Worm (Caenorhabditis elegans): Measurements from ENCODE around the gene pho-13.

pho-13 gene

DNA sequence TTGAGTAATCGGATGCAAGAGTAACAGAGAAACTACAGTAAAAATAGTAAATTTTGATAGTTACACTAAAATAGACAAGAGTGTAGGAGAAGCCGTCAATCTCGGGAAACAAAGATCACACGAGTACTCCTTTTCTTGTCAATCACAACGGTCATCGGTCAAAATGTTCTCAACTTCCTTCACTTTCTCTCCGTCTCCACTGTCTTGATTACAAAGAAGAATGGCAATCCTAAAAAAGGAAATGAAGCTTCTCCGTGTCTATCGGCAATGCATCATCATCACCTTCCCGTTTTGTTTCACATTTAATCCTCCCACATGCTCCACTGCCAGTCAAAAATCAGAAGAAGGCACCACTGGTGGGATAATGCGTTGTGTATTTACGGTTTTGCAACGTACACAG is 7.1 kb downstream of the pho-13 start:
- TF ChIP-seq lin-13 (tag; optimal IDR thresholded peaks at IDR 0.05) (no peak), mep-1 (tag; optimal IDR thresholded peaks at IDR 0.05) (no peak), unc-39 (tag; optimal IDR thresholded peaks at IDR 0.05) (no peak), nhr-12 (tag; optimal IDR thresholded peaks at IDR 0.05) (no peak), elt-1 (tag; optimal IDR thresholded peaks at IDR 0.05; ENCODE audit: borderline replicate concordance, insufficient read depth) (no peak), ham-2 (GFP tag; optimal IDR thresholded peaks at IDR 0.05) (no peak), nhr-28 (tag; optimal IDR thresholded peaks at IDR 0.05) (no peak), ceh-43 (GFP tag; optimal IDR thresholded peaks at IDR 0.05) (no peak), blmp-1 (tag; optimal IDR thresholded peaks at IDR 0.05) (no peak), hlh-1 (tag; optimal IDR thresholded peaks at IDR 0.05) (no peak)

DNA sequence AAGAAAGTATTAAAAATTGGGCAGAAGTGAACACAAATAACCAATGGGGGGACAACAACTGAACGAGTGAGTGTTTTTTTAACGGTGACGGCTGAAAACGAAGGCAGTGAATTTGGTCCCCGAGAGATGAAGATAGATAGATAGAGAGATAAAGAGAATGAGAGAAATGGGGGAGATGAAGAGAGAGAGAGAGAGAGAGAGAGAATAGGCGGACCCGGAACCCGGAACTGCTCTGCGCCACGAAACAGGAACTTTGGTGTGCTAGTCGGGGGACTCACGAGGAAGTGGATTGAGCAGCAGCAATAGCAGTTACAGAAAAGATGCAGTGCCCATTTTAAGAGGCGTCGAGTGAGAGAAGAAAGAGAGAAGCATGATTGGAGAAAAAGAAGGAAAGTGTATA is 10.4 kb downstream of the pho-13 start:
- TF ChIP-seq lsy-2 (tag; optimal IDR thresholded peaks at IDR 0.05) (no peak), ces-1 (GFP tag; optimal IDR thresholded peaks at IDR 0.05) (peak; percentile 56), unc-39 (tag; optimal IDR thresholded peaks at IDR 0.05) (no peak)

DNA sequence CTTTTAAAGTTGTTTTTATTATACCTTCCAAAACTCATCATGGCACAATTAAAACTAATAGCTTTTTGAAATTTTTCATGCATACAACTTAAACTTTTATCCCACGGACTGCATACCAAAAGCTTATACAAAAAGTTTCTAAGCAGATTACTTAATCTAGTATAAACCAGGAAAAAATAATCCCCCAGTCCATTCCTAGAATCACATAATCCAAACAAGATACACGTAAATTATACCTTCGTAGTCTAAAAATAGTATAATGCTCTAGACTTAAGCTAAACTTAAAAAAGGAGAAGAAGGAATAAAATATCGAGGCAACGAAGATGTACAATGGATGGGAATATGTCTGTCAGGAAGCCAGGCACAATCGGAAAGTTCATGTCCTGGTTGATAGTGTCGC is 11.6 kb downstream of the pho-13 start:
- TF ChIP-seq elt-3 (tag; optimal IDR thresholded peaks at IDR 0.05), result no peak
- no peak for TF ChIP-seq ceh-43 (GFP tag; optimal IDR thresholded peaks at IDR 0.05)
- TF ChIP-seq unc-120 (tag; optimal IDR thresholded peaks at IDR 0.05; ENCODE audit: poor library complexity, severe bottlenecking), result no peak
- TF ChIP-seq lin-32 (GFP tag; optimal IDR thresholded peaks at IDR 0.05), result no peak
- TF ChIP-seq M03D4.4 (tag; optimal IDR thresholded peaks at IDR 0.05), result no peak
- TF ChIP-seq sem-2 (GFP tag; optimal IDR thresholded peaks at IDR 0.05), result no peak
- no peak for TF ChIP-seq lsy-2 (tag; optimal IDR thresholded peaks at IDR 0.05)
- TF ChIP-seq mep-1 (tag; optimal IDR thresholded peaks at IDR 0.05), result no peak

DNA sequence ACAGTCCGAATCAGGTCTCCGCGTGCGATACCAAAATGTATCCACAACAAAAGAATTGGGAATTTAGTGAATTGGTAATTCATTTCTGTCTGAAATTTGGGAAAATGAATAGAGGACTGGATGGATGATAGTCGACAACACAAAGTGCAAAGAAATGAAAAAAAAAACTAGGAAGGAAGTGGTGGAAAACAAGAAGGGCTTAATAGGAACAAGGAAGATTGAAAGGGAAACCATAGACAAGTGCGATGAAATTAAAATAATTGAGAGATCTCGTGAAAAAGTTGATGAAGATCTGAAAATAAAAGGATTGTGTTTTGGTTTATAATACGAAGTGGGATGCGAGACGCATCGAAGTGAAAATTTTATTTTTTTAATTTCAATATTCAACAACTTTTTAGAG is 12.7 kb downstream of the pho-13 start, which contains the start of gene F07H5.7:
Gene F07H5.7 (minus strand): TSS at position 101 of the 400 bp plus-strand sequence.
- TF ChIP-seq nhr-2 (tag; optimal IDR thresholded peaks at IDR 0.05) (no peak), sem-2 (GFP tag; optimal IDR thresholded peaks at IDR 0.05) (no peak), elt-1 (tag; optimal IDR thresholded peaks at IDR 0.05; ENCODE audit: borderline replicate concordance, insufficient read depth) (no peak), unc-39 (tag; optimal IDR thresholded peaks at IDR 0.05) (no peak), nhr-237 (tag; optimal IDR thresholded peaks at IDR 0.05) (no peak), ceh-43 (GFP tag; optimal IDR thresholded peaks at IDR 0.05) (no peak), mab-5 (tag; optimal IDR thresholded peaks at IDR 0.05) (no peak), ham-2 (GFP tag; optimal IDR thresholded peaks at IDR 0.05) (no peak), sptf-1 (tag; optimal IDR thresholded peaks at IDR 0.05) (no peak), blmp-1 (tag; optimal IDR thresholded peaks at IDR 0.05) (no peak), unc-120 (tag; optimal IDR thresholded peaks at IDR 0.05; ENCODE audit: poor library complexity, severe bottlenecking) (no peak), mep-1 (tag; optimal IDR thresholded peaks at IDR 0.05) (no peak), bed-3 (GFP tag; optimal IDR thresholded peaks at IDR 0.05) (no peak), cnd-1 (tag; optimal IDR thresholded peaks at IDR 0.05) (no peak)

DNA sequence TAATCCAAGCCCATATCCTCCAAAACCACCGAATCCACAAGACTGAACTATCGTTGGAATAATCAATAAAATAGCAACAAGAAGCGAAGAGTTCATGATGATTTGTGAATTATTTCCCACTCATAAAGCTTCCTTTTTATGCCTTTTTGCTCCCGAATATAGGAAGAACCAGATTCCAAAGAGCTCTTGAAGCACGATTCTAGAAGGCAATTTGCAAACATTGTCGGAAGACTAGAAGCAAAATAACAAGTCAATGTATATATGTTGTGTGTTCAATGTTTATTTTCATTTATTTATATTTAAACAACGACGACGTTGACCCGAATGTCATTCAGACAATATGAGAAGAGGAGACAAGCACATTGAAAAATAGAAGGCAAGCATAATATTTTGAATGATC is 14.2 kb downstream of the pho-13 start, which contains the start of gene idpa-2:
Gene idpa-2 (minus strand): TSS at position 101 of the 400 bp plus-strand sequence.
- TF ChIP-seq elt-3 (tag; optimal IDR thresholded peaks at IDR 0.05) (no peak), mls-2 (tag; optimal IDR thresholded peaks at IDR 0.05) (no peak), sptf-1 (tag; optimal IDR thresholded peaks at IDR 0.05) (no peak), pha-4 (tag; optimal IDR thresholded peaks at IDR 0.05) (no peak), lin-32 (GFP tag; optimal IDR thresholded peaks at IDR 0.05) (no peak), nhr-28 (tag; optimal IDR thresholded peaks at IDR 0.05) (no peak), lsy-2 (tag; optimal IDR thresholded peaks at IDR 0.05) (no peak), nhr-2 (tag; optimal IDR thresholded peaks at IDR 0.05) (no peak), ceh-43 (GFP tag; optimal IDR thresholded peaks at IDR 0.05) (no peak), bed-3 (GFP tag; optimal IDR thresholded peaks at IDR 0.05) (no peak)

DNA sequence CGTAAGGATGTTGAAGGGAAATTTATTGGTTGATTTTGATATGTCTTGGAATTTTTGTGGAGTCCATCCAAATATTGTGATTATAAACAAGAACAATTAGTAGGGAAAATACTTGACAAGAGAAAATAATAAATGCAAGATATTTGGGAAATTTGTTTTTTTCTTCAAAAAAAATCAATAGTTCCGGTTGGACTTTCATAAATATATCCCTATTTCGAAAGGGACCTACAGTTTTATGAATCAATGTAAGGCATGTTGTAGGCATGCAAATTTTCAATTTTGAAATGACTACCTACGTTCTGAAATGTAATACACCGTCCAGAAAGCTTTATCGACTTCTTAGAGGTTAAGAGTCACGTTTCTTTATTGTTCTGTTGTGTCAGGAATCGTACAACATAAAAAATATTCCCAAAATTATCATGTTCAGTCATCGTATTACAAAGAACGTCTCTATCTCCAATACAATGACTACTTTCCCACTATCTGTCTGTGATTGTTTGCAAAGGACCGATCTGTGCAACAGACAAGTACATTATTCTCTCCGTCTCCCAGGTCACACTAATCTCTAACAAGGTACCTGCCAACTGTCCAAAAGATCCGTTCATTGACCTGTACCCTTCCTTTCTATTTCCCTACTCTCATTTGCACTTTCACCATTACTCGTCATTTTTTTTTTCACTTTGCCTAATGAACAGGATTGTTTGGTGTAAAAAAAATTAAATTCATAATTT is 16.8 kb downstream of the pho-13 start, which contains the start of gene F07H5.13:
Gene F07H5.13 (plus strand): TSS at position 730 of the 731 bp plus-strand sequence.
- TF ChIP-seq lsy-2 (tag; optimal IDR thresholded peaks at IDR 0.05), result no peak
- TF ChIP-seq lin-32 (GFP tag; optimal IDR thresholded peaks at IDR 0.05), result no peak
- TF ChIP-seq bed-3 (GFP tag; optimal IDR thresholded peaks at IDR 0.05), result no peak
- TF ChIP-seq pha-4 (tag; optimal IDR thresholded peaks at IDR 0.05), result no peak
- no peak for TF ChIP-seq unc-120 (tag; optimal IDR thresholded peaks at IDR 0.05; ENCODE audit: poor library complexity, severe bottlenecking)
- peak; percentile 39 for TF ChIP-seq unc-62 (GFP tag; optimal IDR thresholded peaks at IDR 0.05)
- TF ChIP-seq cnd-1 (tag; optimal IDR thresholded peaks at IDR 0.05), result peak; percentile 21
- TF ChIP-seq sem-2 (GFP tag; optimal IDR thresholded peaks at IDR 0.05), result no peak
- no peak for TF ChIP-seq elt-1 (tag; optimal IDR thresholded peaks at IDR 0.05; ENCODE audit: borderline replicate concordance, insufficient read depth)
- TF ChIP-seq nhr-237 (tag; optimal IDR thresholded peaks at IDR 0.05), result no peak
- TF ChIP-seq hlh-1 (tag; optimal IDR thresholded peaks at IDR 0.05), result peak; percentile 61
- TF ChIP-seq M03D4.4 (tag; optimal IDR thresholded peaks at IDR 0.05), result no peak
- TF ChIP-seq nhr-2 (tag; optimal IDR thresholded peaks at IDR 0.05), result peak; percentile 82
- no peak for TF ChIP-seq nhr-12 (tag; optimal IDR thresholded peaks at IDR 0.05)
- TF ChIP-seq nhr-76 (tag; optimal IDR thresholded peaks at IDR 0.05), result no peak
- no peak for TF ChIP-seq drap-1 (GFP tag; optimal IDR thresholded peaks at IDR 0.05)
- no peak for TF ChIP-seq flh-1 (GFP tag; optimal IDR thresholded peaks at IDR 0.05)
- TF ChIP-seq lin-13 (tag; optimal IDR thresholded peaks at IDR 0.05), result no peak
- no peak for TF ChIP-seq ceh-83 (GFP tag; optimal IDR thresholded peaks at IDR 0.05)
- TF ChIP-seq blmp-1 (tag; optimal IDR thresholded peaks at IDR 0.05), result peak; percentile 10
- no peak for TF ChIP-seq unc-39 (tag; optimal IDR thresholded peaks at IDR 0.05)
- no peak for TF ChIP-seq mab-5 (tag; optimal IDR thresholded peaks at IDR 0.05)
